Fruit fly (Drosophila melanogaster): ENCODE measurements around the gene Grx3.

Gene Grx3

dm6 chr2L:13378488-13378964, 12.3 kb downstream of the Grx3 start, which contains the start of the genes CG9302 and beta'COP (continued):
- TF ChIP-seq zfh1 (GFP tag; IDR thresholded peaks at IDR 0.05) (peak; percentile 60; the same call in 1 of the 3 replicates), CG31365 (tag; optimal IDR thresholded peaks at IDR 0.05) (no peak), gro (GFP tag; optimal IDR thresholded peaks at IDR 0.05) (peak; percentile 28), YL-1 (GFP tag; optimal IDR thresholded peaks at IDR 0.05) (peak; percentile 73), CG9932 (GFP tag; IDR thresholded peaks at IDR 0.05) (peak; percentile 81), CG8089 (GFP tag; optimal IDR thresholded peaks at IDR 0.05) (no peak), amos (GFP tag; IDR thresholded peaks at IDR 0.05; ENCODE audit: partially characterized antibody) (peak; percentile 63), Oli (tag; optimal IDR thresholded peaks at IDR 0.05) (peak; percentile 59), CHES-1-like (GFP tag; optimal IDR thresholded peaks at IDR 0.05) (peak; percentile 59), CG6175 (GFP tag; IDR thresholded peaks at IDR 0.05) (no peak), ap (GFP tag; IDR thresholded peaks at IDR 0.05) (no peak), CG10321 (GFP tag; IDR thresholded peaks at IDR 0.05) (no peak), Meics (GFP tag; optimal IDR thresholded peaks at IDR 0.05) (peak; percentile 71), NfI (GFP tag; optimal IDR thresholded peaks at IDR 0.05) (peak; percentile 69), br (optimal IDR thresholded peaks at IDR 0.05) (no peak), MTF-1 (GFP tag; optimal IDR thresholded peaks at IDR 0.05; ENCODE audit: borderline replicate concordance) (no peak), CG8765 (GFP tag; IDR thresholded peaks at IDR 0.05) (peak; percentile 15; the same call in 1 of the 2 replicates), usp (GFP tag; optimal IDR thresholded peaks at IDR 0.05) (no peak), CG12071 (GFP tag; optimal IDR thresholded peaks at IDR 0.05) (no peak), CG8924 (tag; optimal IDR thresholded peaks at IDR 0.05) (peak; percentile 72), CG9797 (GFP tag; optimal IDR thresholded peaks at IDR 0.05) (peak; percentile 32), CG8290 (GFP tag; optimal IDR thresholded peaks at IDR 0.05) (peak; percentile 47), CG8290 (tag; optimal IDR thresholded peaks at IDR 0.05) (peak in 1 of 2 experiments; percentile 15), Side (GFP tag; optimal IDR thresholded peaks at IDR 0.05) (no peak), NK7.1 (GFP tag; optimal IDR thresholded peaks at IDR 0.05) (no peak), CG10209 (GFP tag; optimal IDR thresholded peaks at IDR 0.05) (peak; percentile 69), zfh2 (GFP tag; optimal IDR thresholded peaks at IDR 0.05) (peak; percentile 64), Camta (GFP tag; optimal IDR thresholded peaks at IDR 0.05) (no peak), CG12391 (tag; optimal IDR thresholded peaks at IDR 0.05) (peak; percentile 85), cad (GFP tag; optimal IDR thresholded peaks at IDR 0.05) (no peak), CG18476 (GFP tag; optimal IDR thresholded peaks at IDR 0.05) (peak; percentile 32), CG34422 (GFP tag; IDR thresholded peaks at IDR 0.05) (0 out of 3 replicates have a peak, but pooled peaks have one; percentile 57), mam (GFP tag; optimal IDR thresholded peaks at IDR 0.05) (peak; percentile 71), CG1603 (tag; optimal IDR thresholded peaks at IDR 0.05) (no peak), Elba2 (GFP tag; optimal IDR thresholded peaks at IDR 0.05) (peak; percentile 40), CG17385 (GFP tag; optimal IDR thresholded peaks at IDR 0.05) (peak; percentile 95), sens-2 (GFP tag; IDR thresholded peaks at IDR 0.05) (no peak), CG17829 (tag; optimal IDR thresholded peaks at IDR 0.05) (peak; percentile 82), CG3163 (GFP tag; optimal IDR thresholded peaks at IDR 0.05) (no peak), jing (GFP tag; optimal IDR thresholded peaks at IDR 0.05) (no peak), wek (GFP tag; optimal IDR thresholded peaks at IDR 0.05) (no peak), CG12299 (tag; optimal IDR thresholded peaks at IDR 0.05) (no peak), aop (GFP tag; IDR thresholded peaks at IDR 0.05) (no peak), CG18764 (GFP tag; optimal IDR thresholded peaks at IDR 0.05) (peak; percentile 39), CG1832 (GFP tag; optimal IDR thresholded peaks at IDR 0.05) (no peak), p53 (GFP tag; optimal IDR thresholded peaks at IDR 0.05) (peak; percentile 1), CG7271 (tag; optimal IDR thresholded peaks at IDR 0.05) (no peak), MESR4 (GFP tag; optimal IDR thresholded peaks at IDR 0.05) (no peak), mirr (GFP tag; optimal IDR thresholded peaks at IDR 0.05) (no peak), HHEX (GFP tag; optimal IDR thresholded peaks at IDR 0.05) (peak; percentile 54), dm (GFP tag; optimal IDR thresholded peaks at IDR 0.05) (peak; percentile 37), insv (GFP tag; optimal IDR thresholded peaks at IDR 0.05) (peak in 1 of 2 experiments; percentile 37)
